Fruit fly (Drosophila melanogaster): ENCODE data around the gene CG9926.
A peak's percentile ranks its signal among the peaks of the same experiment; 100 is the strongest.

The CG9926 gene

dm6 chr3R:13946117-13946516 is 4.8 kb downstream of the CG9926 start:
- TF ChIP-seq Pif1B (GFP tag; optimal IDR thresholded peaks at IDR 0.05): no peak
- TF ChIP-seq CG8301 (tag; optimal IDR thresholded peaks at IDR 0.05): no peak
- TF ChIP-seq CG4496 (GFP tag; IDR thresholded peaks at IDR 0.05): no peak
- no peak for TF ChIP-seq CG17806 (tag; optimal IDR thresholded peaks at IDR 0.05)
- TF ChIP-seq D1 (tag; optimal IDR thresholded peaks at IDR 0.05): no peak
- no peak for TF ChIP-seq CG8159 (tag; optimal IDR thresholded peaks at IDR 0.05)
- no peak for TF ChIP-seq CG32121 (GFP tag; IDR thresholded peaks at IDR 0.05)
- no peak for TF ChIP-seq CG13204 (GFP tag; optimal IDR thresholded peaks at IDR 0.05)
- no peak for TF ChIP-seq CG10348 (GFP tag; IDR thresholded peaks at IDR 0.05)
- no peak for TF ChIP-seq CG14655 (GFP tag; optimal IDR thresholded peaks at IDR 0.05)
- TF ChIP-seq Pif1A (GFP tag; optimal IDR thresholded peaks at IDR 0.05): no peak
- no peak for TF ChIP-seq CG9948 (tag; optimal IDR thresholded peaks at IDR 0.05)
- no peak for TF ChIP-seq Snoo (tag; optimal IDR thresholded peaks at IDR 0.05)

dm6 chr3R:13945712-13946111 is 5.2 kb downstream of the CG9926 start, which contains the start of gene Art6:
Gene Art6, minus strand, starts transcription at chr3R:13945812.
- TF ChIP-seq CG4496 (GFP tag; IDR thresholded peaks at IDR 0.05) (no peak), CG14655 (GFP tag; optimal IDR thresholded peaks at IDR 0.05) (no peak), CG10348 (GFP tag; IDR thresholded peaks at IDR 0.05) (no peak), CG13204 (GFP tag; optimal IDR thresholded peaks at IDR 0.05) (no peak)

dm6 chr3R:13943360-13943759 is 7.6 kb downstream of the CG9926 start, which contains the start of gene Art9:
Gene Art9, minus strand, starts transcription at chr3R:13943460.
- TF ChIP-seq CG4496 (GFP tag; IDR thresholded peaks at IDR 0.05): no peak
- no peak for TF ChIP-seq fd96Ca (GFP tag; IDR thresholded peaks at IDR 0.05)
- no peak for TF ChIP-seq CG34367 (tag; optimal IDR thresholded peaks at IDR 0.05)
- no peak for TF ChIP-seq CG17806 (tag; optimal IDR thresholded peaks at IDR 0.05)
- TF ChIP-seq CG9948 (tag; optimal IDR thresholded peaks at IDR 0.05): no peak
- TF ChIP-seq rn (GFP tag; IDR thresholded peaks at IDR 0.05): no peak
- TF ChIP-seq Pif1B (GFP tag; optimal IDR thresholded peaks at IDR 0.05): no peak
- no peak for TF ChIP-seq CG12605 (GFP tag; IDR thresholded peaks at IDR 0.05)
- no peak for TF ChIP-seq CG13204 (GFP tag; optimal IDR thresholded peaks at IDR 0.05)
- TF ChIP-seq Pif1A (GFP tag; optimal IDR thresholded peaks at IDR 0.05): no peak
- no peak for TF ChIP-seq CG10348 (GFP tag; IDR thresholded peaks at IDR 0.05)
- no peak for TF ChIP-seq Snoo (tag; optimal IDR thresholded peaks at IDR 0.05)
- no peak for TF ChIP-seq D1 (tag; optimal IDR thresholded peaks at IDR 0.05)
- TF ChIP-seq CG8159 (tag; optimal IDR thresholded peaks at IDR 0.05): no peak
- no peak for TF ChIP-seq EcR (GFP tag; optimal IDR thresholded peaks at IDR 0.05)
- TF ChIP-seq CG32121 (GFP tag; IDR thresholded peaks at IDR 0.05): no peak
- no peak for TF ChIP-seq gl (tag; optimal IDR thresholded peaks at IDR 0.05)
- no peak for TF ChIP-seq Ets98B (GFP tag; IDR thresholded peaks at IDR 0.05)

- TF ChIP-seq Pif1A (GFP tag; optimal IDR thresholded peaks at IDR 0.05) (peak; percentile 55), CG13204 (GFP tag; optimal IDR thresholded peaks at IDR 0.05) (no peak), CG4496 (GFP tag; IDR thresholded peaks at IDR 0.05) (no peak), CG8159 (tag; optimal IDR thresholded peaks at IDR 0.05) (peak; percentile 81), Snoo (tag; optimal IDR thresholded peaks at IDR 0.05) (peak; percentile 54), rn (GFP tag; IDR thresholded peaks at IDR 0.05) (no peak), CG32121 (GFP tag; IDR thresholded peaks at IDR 0.05) (no peak), EcR (GFP tag; optimal IDR thresholded peaks at IDR 0.05) (no peak), CG34367 (tag; optimal IDR thresholded peaks at IDR 0.05) (peak; percentile 28), D1 (tag; optimal IDR thresholded peaks at IDR 0.05) (no peak), CG12605 (GFP tag; IDR thresholded peaks at IDR 0.05) (no peak), fd96Ca (GFP tag; IDR thresholded peaks at IDR 0.05) (no peak), CG10348 (GFP tag; IDR thresholded peaks at IDR 0.05) (no peak), CG9948 (tag; optimal IDR thresholded peaks at IDR 0.05) (peak; percentile 57), CG8301 (tag; optimal IDR thresholded peaks at IDR 0.05) (no peak), Pif1B (GFP tag; optimal IDR thresholded peaks at IDR 0.05) (peak; percentile 26), CG17806 (tag; optimal IDR thresholded peaks at IDR 0.05) (peak; percentile 61), Ets98B (GFP tag; IDR thresholded peaks at IDR 0.05) (no peak), CG15710 (tag; optimal IDR thresholded peaks at IDR 0.05) (peak; percentile 63), CG14655 (GFP tag; optimal IDR thresholded peaks at IDR 0.05) (peak; percentile 37), gl (tag; optimal IDR thresholded peaks at IDR 0.05) (no peak)
Observed at dm6 chr3R:13941390-13941789, 9.5 kb downstream of the CG9926 start.

- TF ChIP-seq CG17806 (tag; optimal IDR thresholded peaks at IDR 0.05) (peak; percentile 32), CG8159 (tag; optimal IDR thresholded peaks at IDR 0.05) (peak; percentile 60), Pif1B (GFP tag; optimal IDR thresholded peaks at IDR 0.05) (no peak), Ets98B (GFP tag; IDR thresholded peaks at IDR 0.05) (no peak), Snoo (tag; optimal IDR thresholded peaks at IDR 0.05) (peak; percentile 12), D1 (tag; optimal IDR thresholded peaks at IDR 0.05) (no peak), CG9948 (tag; optimal IDR thresholded peaks at IDR 0.05) (peak; percentile 56), EcR (GFP tag; optimal IDR thresholded peaks at IDR 0.05) (peak; percentile 5), CG8301 (tag; optimal IDR thresholded peaks at IDR 0.05) (no peak), CG15710 (tag; optimal IDR thresholded peaks at IDR 0.05) (peak; percentile 47), CG32121 (GFP tag; IDR thresholded peaks at IDR 0.05) (no peak), gl (tag; optimal IDR thresholded peaks at IDR 0.05) (no peak), CG14655 (GFP tag; optimal IDR thresholded peaks at IDR 0.05) (peak; percentile 40)
Observed at dm6 chr3R:13939353-13940049, 11.4 kb downstream of the CG9926 start.

- no peak for TF ChIP-seq CG13204 (GFP tag; optimal IDR thresholded peaks at IDR 0.05)
- TF ChIP-seq CG8301 (tag; optimal IDR thresholded peaks at IDR 0.05): no peak
- no peak for TF ChIP-seq D1 (tag; optimal IDR thresholded peaks at IDR 0.05)
- TF ChIP-seq CG15710 (tag; optimal IDR thresholded peaks at IDR 0.05): no peak
- no peak for TF ChIP-seq Snoo (tag; optimal IDR thresholded peaks at IDR 0.05)
Observed at dm6 chr3R:13936309-13936708, 14.6 kb downstream of the CG9926 start.
